Fruit fly (Drosophila melanogaster): Measurements from ENCODE around the gene mRpL45.
A peak's percentile ranks its signal among the peaks of the same experiment; 100 is the strongest.

mRpL45 gene

DNA sequence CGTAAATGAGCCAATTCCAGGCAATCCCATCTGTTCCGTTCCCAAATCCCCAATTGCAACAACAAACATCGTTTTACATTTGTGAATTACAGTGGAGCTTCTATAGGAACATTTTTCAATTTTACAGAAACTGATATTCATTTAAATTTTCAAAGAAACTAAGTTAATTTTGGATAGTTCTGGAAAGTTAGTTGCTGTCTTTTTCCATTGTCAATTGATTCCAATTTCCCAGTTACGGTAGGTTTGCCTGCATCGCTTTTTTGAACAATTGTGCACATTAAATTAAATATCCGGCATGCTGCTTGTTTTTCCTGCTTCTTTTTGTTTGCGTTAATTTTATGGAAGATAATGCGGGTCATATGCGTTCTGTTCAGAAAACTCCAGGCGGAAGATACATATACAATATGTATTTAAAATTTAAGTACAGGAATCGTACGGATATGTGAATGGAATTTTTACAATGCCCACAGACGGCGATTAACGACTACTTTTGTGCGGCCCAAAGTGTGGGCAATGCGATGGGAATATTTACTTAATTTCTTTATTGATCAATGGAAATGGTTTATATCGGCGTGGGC is 9.7 kb downstream of the mRpL45 start (continued):
- TF ChIP-seq Ssrp (tag; optimal IDR thresholded peaks at IDR 0.05) (peak; percentile 3), sim (GFP tag; IDR thresholded peaks at IDR 0.05) (no peak), CG4617 (GFP tag; optimal IDR thresholded peaks at IDR 0.05; ENCODE audit: borderline replicate concordance) (no peak), fd96Cb (tag; optimal IDR thresholded peaks at IDR 0.05) (no peak), inv (GFP tag; IDR thresholded peaks at IDR 0.05; ENCODE audit: partially characterized antibody) (no peak), Kr (GFP tag; optimal IDR thresholded peaks at IDR 0.05) (no peak), CG31365 (tag; optimal IDR thresholded peaks at IDR 0.05) (no peak), CG10565 (GFP tag; optimal IDR thresholded peaks at IDR 0.05) (no peak), unc-4 (GFP tag; IDR thresholded peaks at IDR 0.05; ENCODE audit: partially characterized antibody) (no peak), CG9932 (GFP tag; IDR thresholded peaks at IDR 0.05) (peak; percentile 68), Side (GFP tag; optimal IDR thresholded peaks at IDR 0.05) (no peak), Oaz (GFP tag; IDR thresholded peaks at IDR 0.05) (no peak), fu2 (GFP tag; optimal IDR thresholded peaks at IDR 0.05) (peak; percentile 2), ftz-f1 (GFP tag; optimal IDR thresholded peaks at IDR 0.05) (no peak), lmd (GFP tag; IDR thresholded peaks at IDR 0.05) (0 out of 2 replicates have a peak, but pooled peaks have one; percentile 20), CG18476 (GFP tag; optimal IDR thresholded peaks at IDR 0.05) (no peak), D (optimal IDR thresholded peaks at IDR 0.05) (no peak), D (GFP tag; optimal IDR thresholded peaks at IDR 0.05) (no peak), Rfx (GFP tag; IDR thresholded peaks at IDR 0.05) (peak; percentile 42; the same call in 1 of the 2 replicates), Atf3 (GFP tag; optimal IDR thresholded peaks at IDR 0.05) (no peak), so (GFP tag; IDR thresholded peaks at IDR 0.05) (peak; percentile 24; the same call in 1 of the 3 replicates), cwo (GFP tag; optimal IDR thresholded peaks at IDR 0.05) (no peak), CG5953 (GFP tag; IDR thresholded peaks at IDR 0.05) (no peak), sens (GFP tag) (peak; percentile 64), CG10366 (GFP tag; IDR thresholded peaks at IDR 0.05) (peak; percentile 52), CG7963 (GFP tag; IDR thresholded peaks at IDR 0.05; ENCODE audit: partially characterized antibody) (no peak), CoRest (tag; optimal IDR thresholded peaks at IDR 0.05) (peak; percentile 54), sqz (GFP tag; optimal IDR thresholded peaks at IDR 0.05) (no peak), CTCF (GFP tag; optimal IDR thresholded peaks at IDR 0.05) (no peak), mam (GFP tag; optimal IDR thresholded peaks at IDR 0.05) (peak; percentile 44), Eip74EF (GFP tag; optimal IDR thresholded peaks at IDR 0.05) (no peak), Dfd (GFP tag; optimal IDR thresholded peaks at IDR 0.05) (no peak), Sox100B (GFP tag; optimal IDR thresholded peaks at IDR 0.05) (no peak), HLH4C (GFP tag; IDR thresholded peaks at IDR 0.05; ENCODE audit: partially characterized antibody) (no peak), CG7987 (GFP tag; optimal IDR thresholded peaks at IDR 0.05) (no peak), p53 (GFP tag; optimal IDR thresholded peaks at IDR 0.05) (no peak), cg (GFP tag; optimal IDR thresholded peaks at IDR 0.05) (no peak), BtbVII (GFP tag; optimal IDR thresholded peaks at IDR 0.05) (no peak), CG16813 (GFP tag; IDR thresholded peaks at IDR 0.05; ENCODE audit: partially characterized antibody) (no peak), crc (GFP tag; optimal IDR thresholded peaks at IDR 0.05) (no peak), stwl (tag; optimal IDR thresholded peaks at IDR 0.05) (no peak), Dip2 (GFP tag; IDR thresholded peaks at IDR 0.05) (no peak), Xbp1 (GFP tag; optimal IDR thresholded peaks at IDR 0.05) (peak; percentile 44), CG17802 (tag; optimal IDR thresholded peaks at IDR 0.05) (no peak), CG14860 (GFP tag; IDR thresholded peaks at IDR 0.05; ENCODE audit: partially characterized antibody) (no peak), CG34376 (GFP tag; optimal IDR thresholded peaks at IDR 0.05) (no peak), CG5180 (GFP tag; optimal IDR thresholded peaks at IDR 0.05) (no peak), pita (GFP tag; optimal IDR thresholded peaks at IDR 0.05) (no peak), Bdp1 (GFP tag; optimal IDR thresholded peaks at IDR 0.05) (no peak), CG7372 (GFP tag; IDR thresholded peaks at IDR 0.05) (no peak), Fer2 (tag; optimal IDR thresholded peaks at IDR 0.05) (no peak)
